Worm (Caenorhabditis elegans) whole organism, mixed stage, embryonic: ENCODE results near the gene fbxc-18.

ENCODE experiments used
- M03D4.4 ChIP-seq: sonication (generic microtip); optimal IDR thresholded peaks from 2 replicates; lab custom pipeline; 2017; ENCODE audit warnings: mild to moderate bottlenecking, missing genetic modification characterization, missing compliant biosample characterization
- blmp-1 ChIP-seq: fragments of 150-350 bp; optimal IDR thresholded peaks from 2 replicates; lab custom pipeline; 2014; ENCODE audit warnings: missing biosample characterization, missing genetic modification characterization
- ceh-39 ChIP-seq: fragments of 150-350 bp; optimal IDR thresholded peaks from 2 replicates; lab custom pipeline; 2014; ENCODE audit warnings: missing biosample characterization, missing genetic modification characterization
- ceh-43 ChIP-seq: fragments of 200-800 bp; sonication (Bioruptor generic); optimal IDR thresholded peaks from 2 replicates; lab custom pipeline; 2018; ENCODE audit warnings: mild to moderate bottlenecking, missing genetic modification characterization, moderate library complexity, missing compliant biosample characterization
- ceh-83 ChIP-seq: fragments of 200-800 bp; sonication (Bioruptor generic); optimal IDR thresholded peaks from 2 replicates; lab custom pipeline; 2018; ENCODE audit warnings: mild to moderate bottlenecking, missing genetic modification characterization, missing compliant biosample characterization
- ces-1 ChIP-seq: fragments of 150-350 bp; optimal IDR thresholded peaks from 2 replicates; lab custom pipeline; 2014; ENCODE audit warnings: missing biosample characterization, missing genetic modification reagents, missing genetic modification characterization
- drap-1 ChIP-seq: fragments of 200-800 bp; sonication (Bioruptor generic); optimal IDR thresholded peaks from 3 replicates; lab custom pipeline; 2018; ENCODE audit warnings: mild to moderate bottlenecking, missing genetic modification characterization, missing compliant biosample characterization
- flh-1 ChIP-seq: fragments of 200-800 bp; sonication (Bioruptor generic); optimal IDR thresholded peaks from 2 replicates; lab custom pipeline; 2018; ENCODE audit warnings: mild to moderate bottlenecking, missing genetic modification characterization, moderate library complexity, missing compliant biosample characterization
- lin-32 ChIP-seq: fragments of 200-800 bp; sonication (Bioruptor generic); optimal IDR thresholded peaks from 2 replicates; lab custom pipeline; 2018; ENCODE audit warnings: mild to moderate bottlenecking, missing genetic modification characterization, missing compliant biosample characterization
- lsy-2 ChIP-seq: fragments of 150-350 bp; optimal IDR thresholded peaks from 2 replicates; lab custom pipeline; 2014; ENCODE audit warnings: missing biosample characterization, missing genetic modification characterization
- sptf-1 ChIP-seq: sonication (generic microtip); optimal IDR thresholded peaks from 2 replicates; lab custom pipeline; 2017; ENCODE audit warnings: mild to moderate bottlenecking, missing genetic modification characterization, moderate library complexity, missing compliant biosample characterization
- unc-39 ChIP-seq: fragments of 150-350 bp; optimal IDR thresholded peaks from 2 replicates; lab custom pipeline; 2014; ENCODE audit warnings: missing biosample characterization, missing genetic modification characterization
- zip-8 ChIP-seq: fragments of 150-350 bp; optimal IDR thresholded peaks from 2 replicates; lab custom pipeline; 2014; ENCODE audit warnings: missing biosample characterization, missing genetic modification characterization
- ztf-11 ChIP-seq: fragments of 150-350 bp; optimal IDR thresholded peaks from 2 replicates; lab custom pipeline; 2014; ENCODE audit warnings: missing biosample characterization, missing genetic modification characterization

fbxc-18 gene

ce11 chrII:917324-917723 lies 49.5 kb downstream of the fbxc-18 start, which contains the start of gene fbxc-30:
Gene fbxc-30 (plus strand): TSS chrII:917624.
- TF ChIP-seq ces-1 = no peak
- no peak for TF ChIP-seq ceh-39 (tag; lab: Kevin White, UChicago)
- TF ChIP-seq lsy-2 = no peak
- TF ChIP-seq blmp-1 = no peak
- TF ChIP-seq ztf-11 = no peak
- TF ChIP-seq M03D4.4 (tag; lab: Kevin White, UChicago) = no peak
- no peak for TF ChIP-seq zip-8 (tag; lab: Kevin White, UChicago)
- no peak for TF ChIP-seq sptf-1 (tag; lab: Kevin White, UChicago)
- TF ChIP-seq ceh-43 (GFP tag; lab: Kevin White, UChicago) = no peak
- TF ChIP-seq ceh-83 (GFP tag; lab: Kevin White, UChicago) = no peak

ce11 chrII:915780-916179 lies 51.1 kb downstream of the fbxc-18 start, which contains the start of gene fbxc-29:
Gene fbxc-29 (plus strand): TSS chrII:916080.
- TF ChIP-seq drap-1 (GFP tag; lab: Kevin White, UChicago) (no peak), blmp-1 (no peak), lin-32 (no peak), ztf-11 (no peak), flh-1 (GFP tag; lab: Kevin White, UChicago) (no peak), unc-39 (tag; lab: Kevin White, UChicago) (no peak)
